Worm (Caenorhabditis elegans) whole organism, late embryonic: Measurements from ENCODE around the gene F49F1.9.

ENCODE experiments used
- F13H6.1 ChIP-seq: sonication (generic microtip); optimal IDR thresholded peaks from 2 replicates; lab custom pipeline; 2016; ENCODE audit warnings: missing genetic modification characterization, missing compliant biosample characterization
- K09A11.1 ChIP-seq: sonication (generic microtip); optimal IDR thresholded peaks from 2 replicates; lab custom pipeline; 2017; ENCODE audit warnings: antibody characterized with exemption, mild to moderate bottlenecking, missing genetic modification characterization, missing compliant biosample characterization; ENCODE audit not compliant: insufficient read depth
- T23F11.4 ChIP-seq: fragments of 200-800 bp; sonication (Bioruptor generic); optimal IDR thresholded peaks from 2 replicates; lab custom pipeline; 2018; ENCODE audit warnings: mild to moderate bottlenecking, missing genetic modification characterization, missing compliant biosample characterization
- Y22D7AL.16 ChIP-seq: sonication (generic microtip); optimal IDR thresholded peaks from 2 replicates; lab custom pipeline; 2016; ENCODE audit warnings: missing genetic modification characterization, missing compliant biosample characterization
- ceh-14 ChIP-seq: sonication (generic microtip); optimal IDR thresholded peaks from 2 replicates; lab custom pipeline; 2016; ENCODE audit warnings: missing genotype, missing genetic modification characterization, missing compliant biosample characterization
- ceh-18 ChIP-seq: sonication (generic microtip); optimal IDR thresholded peaks from 2 replicates; lab custom pipeline; 2016; ENCODE audit warnings: missing genetic modification characterization, missing compliant biosample characterization
- ceh-19 ChIP-seq: fragments of 200-800 bp; sonication (Bioruptor generic); optimal IDR thresholded peaks from 2 replicates; lab custom pipeline; 2018; ENCODE audit warnings: mild to moderate bottlenecking, missing genetic modification characterization, missing compliant biosample characterization
- ceh-2 ChIP-seq: sonication (generic microtip); optimal IDR thresholded peaks from 2 replicates; lab custom pipeline; 2016; ENCODE audit warnings: missing genotype, missing genetic modification characterization, missing compliant biosample characterization
- ceh-24 ChIP-seq: sonication (generic microtip); optimal IDR thresholded peaks from 2 replicates; lab custom pipeline; 2016; ENCODE audit warnings: mild to moderate bottlenecking, missing genetic modification characterization, missing compliant biosample characterization
- ceh-30 ChIP-seq: fragments of 150-350 bp; optimal IDR thresholded peaks from 2 replicates; lab custom pipeline; 2014; ENCODE audit warnings: missing biosample characterization, missing genetic modification characterization
- ceh-31 ChIP-seq: sonication (generic microtip); optimal IDR thresholded peaks from 2 replicates; lab custom pipeline; 2016; ENCODE audit warnings: missing genetic modification characterization, missing compliant biosample characterization
- ceh-34 ChIP-seq: sonication (generic microtip); optimal IDR thresholded peaks from 2 replicates; lab custom pipeline; 2016; ENCODE audit warnings: mild to moderate bottlenecking, missing genetic modification characterization, missing compliant biosample characterization
- ceh-48 ChIP-seq: sonication (generic microtip); optimal IDR thresholded peaks from 2 replicates; lab custom pipeline; 2016; ENCODE audit warnings: missing genetic modification characterization, inconsistent platforms, missing compliant biosample characterization
- ceh-6 ChIP-seq: fragments of 200-800 bp; sonication (Bioruptor generic); optimal IDR thresholded peaks from 2 replicates; lab custom pipeline; 2018; ENCODE audit warnings: mild to moderate bottlenecking, missing genetic modification characterization, missing compliant biosample characterization
- dve-1 ChIP-seq: sonication (generic microtip); optimal IDR thresholded peaks from 2 replicates; lab custom pipeline; 2017; ENCODE audit warnings: antibody characterized with exemption, mild to moderate bottlenecking, missing genetic modification characterization, missing compliant biosample characterization
- ets-4 ChIP-seq: sonication (generic microtip); optimal IDR thresholded peaks from 2 replicates; lab custom pipeline; 2016; ENCODE audit warnings: missing genetic modification characterization, missing compliant biosample characterization
- eyg-1 ChIP-seq: sonication (generic microtip); optimal IDR thresholded peaks from 2 replicates; lab custom pipeline; 2016; ENCODE audit warnings: missing genotype, missing genetic modification characterization, missing compliant biosample characterization
- fax-1 ChIP-seq: sonication (generic microtip); optimal IDR thresholded peaks from 2 replicates; lab custom pipeline; 2016; ENCODE audit warnings: missing genotype, missing genetic modification characterization, missing compliant biosample characterization
- fkh-10 ChIP-seq: fragments of 150-350 bp; optimal IDR thresholded peaks from 2 replicates; lab custom pipeline; 2014; ENCODE audit warnings: missing biosample characterization, missing genetic modification reagents, missing genetic modification characterization
- gmeb-2 ChIP-seq: sonication (generic microtip); optimal IDR thresholded peaks from 2 replicates; lab custom pipeline; 2016; ENCODE audit warnings: missing genetic modification characterization, inconsistent platforms, missing compliant biosample characterization
- hlh-13 ChIP-seq: fragments of 200-800 bp; sonication (Bioruptor generic); optimal IDR thresholded peaks from 2 replicates; lab custom pipeline; 2018; ENCODE audit warnings: mild to moderate bottlenecking, missing genetic modification characterization, missing compliant biosample characterization
- hlh-15 ChIP-seq: sonication (generic microtip); optimal IDR thresholded peaks from 2 replicates; lab custom pipeline; 2016; ENCODE audit warnings: missing genetic modification characterization, missing compliant biosample characterization
- hlh-30 ChIP-seq: sonication (generic microtip); optimal IDR thresholded peaks from 2 replicates; lab custom pipeline; 2017; ENCODE audit warnings: antibody characterized with exemption, missing genetic modification characterization, missing compliant biosample characterization; ENCODE audit not compliant: insufficient read depth
- lin-11 ChIP-seq: fragments of 200-800 bp; sonication (Bioruptor generic); optimal IDR thresholded peaks from 2 replicates; lab custom pipeline; 2018; ENCODE audit warnings: mild to moderate bottlenecking, missing genetic modification characterization, missing compliant biosample characterization
- madf-2 ChIP-seq: sonication (generic microtip); optimal IDR thresholded peaks from 2 replicates; lab custom pipeline; 2017; ENCODE audit warnings: missing genetic modification characterization, missing compliant biosample characterization
- nhr-11 ChIP-seq: fragments of 150-350 bp; optimal IDR thresholded peaks from 2 replicates; lab custom pipeline; 2014; ENCODE audit warnings: missing biosample characterization, missing genetic modification characterization
- nhr-232 ChIP-seq: sonication (generic microtip); optimal IDR thresholded peaks from 2 replicates; lab custom pipeline; 2016; ENCODE audit warnings: missing genetic modification characterization, missing compliant biosample characterization
- npax-4 ChIP-seq: sonication (generic microtip); optimal IDR thresholded peaks from 2 replicates; lab custom pipeline; 2016; ENCODE audit warnings: missing genetic modification characterization, missing compliant biosample characterization
- odd-2 ChIP-seq: sonication (generic microtip); optimal IDR thresholded peaks from 2 replicates; lab custom pipeline; 2017; ENCODE audit warnings: antibody characterized with exemption, mild to moderate bottlenecking, missing genetic modification characterization, missing compliant biosample characterization
- pax-1 ChIP-seq: fragments of 150-350 bp; optimal IDR thresholded peaks from 2 replicates; lab custom pipeline; 2014; ENCODE audit warnings: missing biosample characterization, missing genetic modification characterization
- pha-4 ChIP-seq: fragments of 150-350 bp; optimal IDR thresholded peaks from 2 replicates; lab custom pipeline; 2018; ENCODE audit warnings: missing biosample characterization, missing genetic modification reagents, missing genetic modification characterization
- pqm-1 ChIP-seq: sonication (generic microtip); optimal IDR thresholded peaks from 2 replicates; lab custom pipeline; 2016; ENCODE audit warnings: missing genetic modification characterization, missing compliant biosample characterization
- ttx-3 ChIP-seq: sonication (generic microtip); optimal IDR thresholded peaks from 2 replicates; lab custom pipeline; 2016; ENCODE audit warnings: missing genetic modification reagents, missing genetic modification characterization, missing compliant biosample characterization
- unc-3 ChIP-seq, 2 experiments: fragments of 200-800 bp in 1 of 2; sonication (Bioruptor generic) in 1 of 2; sonication (generic microtip) in 1 of 2; conservative IDR thresholded peaks in 1 of 2; optimal IDR thresholded peaks in 1 of 2; 2 replicates each; pipeline versions ENCODE4 v1.3.6 to Lab custom; 2016 to 2022; ENCODE audit warnings: missing compliant biosample characterization in 2 of 2, missing genetic modification characterization in 2 of 2, missing genetic modification reagents in 1 of 2
- unc-42 ChIP-seq: sonication (generic microtip); optimal IDR thresholded peaks from 2 replicates; lab custom pipeline; 2016; ENCODE audit warnings: missing genotype, missing genetic modification characterization, missing compliant biosample characterization
- unc-55 ChIP-seq: sonication (generic microtip); optimal IDR thresholded peaks from 2 replicates; lab custom pipeline; 2017; ENCODE audit warnings: missing biosample characterization, missing genetic modification reagents, missing genetic modification characterization
- zip-5 ChIP-seq: sonication (generic microtip); optimal IDR thresholded peaks from 2 replicates; lab custom pipeline; 2016; ENCODE audit warnings: missing genetic modification characterization, missing compliant biosample characterization

The F49F1.9 gene

ce11 chrIV:4121055-4121454 lies 16.3 kb downstream of the F49F1.9 start:
- TF ChIP-seq ceh-30 (tag; lab: Kevin White, UChicago), result no peak
- TF ChIP-seq pqm-1 (tag; lab: Kevin White, UChicago), result no peak
- TF ChIP-seq Y22D7AL.16 (tag; lab: Kevin White, UChicago), result no peak
- no peak for TF ChIP-seq pax-1
- TF ChIP-seq ceh-34 (tag; lab: Kevin White, UChicago), result no peak
- TF ChIP-seq unc-3 (GFP tag; conservative IDR thresholded peaks at IDR 0.05; lab: Robert Waterston, UW), result no peak
- TF ChIP-seq unc-3 (tag; optimal IDR thresholded peaks at IDR 0.05; lab: Kevin White, UChicago), result no peak
- no peak for TF ChIP-seq ceh-6 (GFP tag; lab: Kevin White, UChicago)

ce11 chrIV:4120263-4120662 lies 17.1 kb downstream of the F49F1.9 start, which contains the start of gene F49F1.5:
TSS of gene F49F1.5 (minus strand) at chrIV:4120415.
- no peak for TF ChIP-seq ceh-31 (tag; lab: Kevin White, UChicago)
- no peak for TF ChIP-seq hlh-30 (tag; lab: Kevin White, UChicago)
- TF ChIP-seq unc-3 (GFP tag; conservative IDR thresholded peaks at IDR 0.05; lab: Robert Waterston, UW), result no peak
- TF ChIP-seq unc-3 (tag; optimal IDR thresholded peaks at IDR 0.05; lab: Kevin White, UChicago), result no peak
- no peak for TF ChIP-seq ceh-24
- TF ChIP-seq nhr-232, result no peak
- TF ChIP-seq ceh-14 (tag; lab: Kevin White, UChicago), result no peak

- TF ChIP-seq dve-1 (tag; lab: Kevin White, UChicago), result no peak
- TF ChIP-seq pha-4 (tag; lab: Kevin White, UChicago), result no peak
- TF ChIP-seq zip-5 (tag; lab: Kevin White, UChicago), result no peak
- TF ChIP-seq madf-2 (tag; lab: Kevin White, UChicago), result no peak
- no peak for TF ChIP-seq ets-4 (tag; lab: Kevin White, UChicago)
- no peak for TF ChIP-seq ceh-48
- TF ChIP-seq ceh-24, result no peak
- TF ChIP-seq odd-2, result no peak
- no peak for TF ChIP-seq pqm-1 (tag; lab: Kevin White, UChicago)
- no peak for TF ChIP-seq K09A11.1 (tag; lab: Kevin White, UChicago)
- TF ChIP-seq ceh-34 (tag; lab: Kevin White, UChicago), result no peak
- TF ChIP-seq fax-1 (tag; lab: Kevin White, UChicago), result no peak
- TF ChIP-seq unc-42, result no peak
- no peak for TF ChIP-seq gmeb-2 (tag; lab: Kevin White, UChicago)
- no peak for TF ChIP-seq hlh-15 (tag; lab: Kevin White, UChicago)
- no peak for TF ChIP-seq T23F11.4 (GFP tag; lab: Kevin White, UChicago)
- TF ChIP-seq nhr-11 (tag; lab: Kevin White, UChicago), result no peak
- no peak for TF ChIP-seq lin-11
- no peak for TF ChIP-seq fkh-10 (GFP tag; lab: Kevin White, UChicago)
- TF ChIP-seq F13H6.1, result no peak
Measured at ce11 chrIV:4117432-4117831, 19.9 kb downstream of the F49F1.9 start, which contains the start of gene drd-50. TSS of gene drd-50 (plus strand) at chrIV:4117732.

- TF ChIP-seq ttx-3 (tag; lab: Kevin White, UChicago), result no peak
- TF ChIP-seq hlh-13 (GFP tag; lab: Kevin White, UChicago), result no peak
Measured at ce11 chrIV:4115634-4116033, 21.7 kb downstream of the F49F1.9 start, which contains the start of the genes F49F1.4 and F49F1.2. TSS of gene F49F1.4 (minus strand) at chrIV:4115734. TSS of gene F49F1.2 (plus strand) at chrIV:4115943.

- TF ChIP-seq ttx-3 (tag; lab: Kevin White, UChicago) (no peak), ceh-19 (GFP tag; lab: Kevin White, UChicago) (no peak), npax-4 (tag; lab: Kevin White, UChicago) (no peak), unc-55 (GFP tag; lab: Kevin White, UChicago) (no peak), ceh-34 (tag; lab: Kevin White, UChicago) (no peak), ceh-6 (GFP tag; lab: Kevin White, UChicago) (no peak), ceh-18 (tag; lab: Kevin White, UChicago) (no peak), hlh-13 (GFP tag; lab: Kevin White, UChicago) (no peak), gmeb-2 (tag; lab: Kevin White, UChicago) (no peak), ceh-2 (no peak), eyg-1 (tag; lab: Kevin White, UChicago) (no peak)
Measured at ce11 chrIV:4114526-4114925, 22.8 kb downstream of the F49F1.9 start, which contains the start of gene F49F1.15. TSS of gene F49F1.15 (minus strand) at chrIV:4114626.
